Fruit fly (Drosophila melanogaster) whole organism, embryonic: ENCODE results near the gene Rack1.

ENCODE experiments used
- ATbp ChIP-seq: fragments of 200-800 bp; sonication (Bioruptor generic); optimal IDR thresholded peaks from 2 replicates; lab custom pipeline; 2017; ENCODE audit warnings: missing biosample characterization, mild to moderate bottlenecking, missing genetic modification characterization, missing genetic modification reagents
- B-H2 ChIP-seq: fragments of 200-800 bp; sonication (Bioruptor generic); optimal IDR thresholded peaks from 2 replicates; lab custom pipeline; 2018; ENCODE audit warnings: missing biosample characterization, mild to moderate bottlenecking, missing genetic modification characterization
- CG10543 ChIP-seq: fragments of 200-800 bp; sonication (Bioruptor generic); optimal IDR thresholded peaks from 3 replicates; lab custom pipeline; 2017; ENCODE audit warnings: missing biosample characterization, mild to moderate bottlenecking, missing genetic modification characterization, moderate library complexity
- CG11695 ChIP-seq: fragments of 200-800 bp; sonication (Bioruptor generic); IDR thresholded peaks from 3 replicates; pipeline ENCODE4 v1.3.6; 2022; ENCODE audit warnings: missing biosample characterization, missing genetic modification characterization
- CG1233 ChIP-seq: fragments of 200-800 bp; sonication (Bioruptor generic); optimal IDR thresholded peaks from 4 replicates; lab custom pipeline; 2018; ENCODE audit warnings: missing biosample characterization, mild to moderate bottlenecking, missing genetic modification characterization
- CG12391 ChIP-seq: fragments of 200-800 bp; sonication (Bioruptor generic); optimal IDR thresholded peaks from 3 replicates; lab custom pipeline; 2018; ENCODE audit warnings: missing biosample characterization, mild to moderate bottlenecking, missing genetic modification characterization, moderate library complexity
- CG15269 ChIP-seq: fragments of 200-800 bp; sonication (Bioruptor generic); optimal IDR thresholded peaks from 2 replicates; lab custom pipeline; 2018; ENCODE audit warnings: missing biosample characterization, mild to moderate bottlenecking, missing genetic modification characterization, moderate library complexity
- CG16779 ChIP-seq: fragments of 200-800 bp; sonication (Bioruptor generic); IDR thresholded peaks from 2 replicates; pipeline ENCODE4 v1.3.6; 2022; ENCODE audit warnings: missing biosample characterization, missing genetic modification characterization
- CG17802 ChIP-seq: fragments of 200-800 bp; sonication (Bioruptor generic); optimal IDR thresholded peaks from 2 replicates; lab custom pipeline; 2018; ENCODE audit warnings: missing biosample characterization, mild to moderate bottlenecking, missing genetic modification characterization, moderate library complexity
- CG2199 ChIP-seq: fragments of 200-800 bp; sonication (Bioruptor generic); IDR thresholded peaks from 3 replicates; pipeline ENCODE4 v1.3.6; 2022; ENCODE audit warnings: missing biosample characterization, missing genetic modification characterization
- CG31365 ChIP-seq: fragments of 200-800 bp; sonication (Bioruptor generic); optimal IDR thresholded peaks from 2 replicates; lab custom pipeline; 2018; ENCODE audit warnings: missing biosample characterization, mild to moderate bottlenecking, missing genetic modification characterization
- CG4820 ChIP-seq: fragments of 200-800 bp; sonication (Bioruptor generic); optimal IDR thresholded peaks from 3 replicates; lab custom pipeline; 2016; ENCODE audit warnings: missing biosample characterization, missing genetic modification characterization
- CG6175 ChIP-seq: fragments of 200-800 bp; sonication (Bioruptor generic); IDR thresholded peaks from 3 replicates; pipeline ENCODE4 v1.3.6; 2022; ENCODE audit warnings: missing biosample characterization, missing genetic modification characterization
- CG6272 ChIP-seq: fragments of 200-800 bp; sonication (Bioruptor generic); IDR thresholded peaks from 2 replicates; pipeline ENCODE4 v1.3.6; 2022; ENCODE audit warnings: missing biosample characterization, missing genetic modification characterization
- CG9727 ChIP-seq: fragments of 200-800 bp; sonication (Bioruptor generic); optimal IDR thresholded peaks from 3 replicates; lab custom pipeline; 2017; ENCODE audit warnings: missing biosample characterization, mild to moderate bottlenecking, missing genetic modification characterization
- Chrac-16 ChIP-seq: fragments of 200-800 bp; sonication (Bioruptor generic); optimal IDR thresholded peaks from 3 replicates; lab custom pipeline; 2016; ENCODE audit warnings: missing biosample characterization, missing genetic modification characterization
- Dll ChIP-seq: fragments of 200-800 bp; sonication (Bioruptor generic); IDR thresholded peaks from 4 replicates; pipeline ENCODE4 v1.3.6; 2022; ENCODE audit warnings: missing biosample characterization, missing genetic modification characterization; ENCODE audit not compliant: partially characterized antibody
- Ets65A ChIP-seq: fragments of 200-800 bp; sonication (Bioruptor generic); peaks from one replicate; lab custom pipeline; 2016; ENCODE audit warnings: missing biosample characterization, missing genetic modification characterization
- HLH54F ChIP-seq: fragments of 200-800 bp; sonication (Bioruptor generic); optimal IDR thresholded peaks from 3 replicates; lab custom pipeline; 2016; ENCODE audit warnings: missing biosample characterization, missing genetic modification characterization
- Hr51 ChIP-seq, 2 experiments: fragments of 200-800 bp; sonication (Bioruptor generic); optimal IDR thresholded peaks; 2 replicates in 1 of 2; 3 replicates in 1 of 2; lab custom pipeline; 2016 to 2018; ENCODE audit warnings: missing biosample characterization in 2 of 2, missing genetic modification characterization in 2 of 2, mild to moderate bottlenecking in 1 of 2, moderate library complexity in 1 of 2
- Jarid2 ChIP-seq: fragments of 200-800 bp; sonication (Bioruptor generic); optimal IDR thresholded peaks from 3 replicates; lab custom pipeline; 2017; ENCODE audit warnings: mild to moderate bottlenecking, missing biosample characterization, missing genetic modification reagents, missing genetic modification characterization
- Med ChIP-seq: fragments of 200-800 bp; sonication (Bioruptor generic); peaks from one replicate; lab custom pipeline; 2016; ENCODE audit warnings: missing biosample characterization, missing genetic modification characterization, mild to moderate bottlenecking, inconsistent platforms, moderate library complexity
- Meics ChIP-seq: fragments of 200-800 bp; sonication (Bioruptor generic); optimal IDR thresholded peaks from 2 replicates; lab custom pipeline; 2017; ENCODE audit warnings: missing biosample characterization, mild to moderate bottlenecking, missing genetic modification characterization
- Nf-YB ChIP-seq: fragments of 200-800 bp; sonication (Bioruptor generic); optimal IDR thresholded peaks from 3 replicates; lab custom pipeline; 2019; ENCODE audit warnings: missing biosample characterization, mild to moderate bottlenecking, missing genetic modification characterization, moderate library complexity
- Ssrp ChIP-seq: fragments of 200-800 bp; sonication (Bioruptor generic); optimal IDR thresholded peaks from 2 replicates; lab custom pipeline; 2018; ENCODE audit warnings: missing biosample characterization, mild to moderate bottlenecking, missing genetic modification characterization, moderate library complexity
- Xbp1 ChIP-seq: fragments of 200-800 bp; sonication (Bioruptor generic); optimal IDR thresholded peaks from 3 replicates; lab custom pipeline; 2016; ENCODE audit warnings: missing biosample characterization, mild to moderate bottlenecking, missing genetic modification characterization
- ara ChIP-seq: fragments of 200-800 bp; sonication (Bioruptor generic); IDR thresholded peaks from 2 replicates; pipeline ENCODE4 v1.3.6; 2022; ENCODE audit warnings: missing biosample characterization, missing genetic modification characterization
- bsh ChIP-seq, 2 experiments: fragments of 200-800 bp; sonication (Bioruptor generic); optimal IDR thresholded peaks; 2 replicates each; lab custom pipeline; 2017 to 2018; ENCODE audit warnings: mild to moderate bottlenecking in 2 of 2, missing biosample characterization in 2 of 2, missing genetic modification characterization in 2 of 2, moderate library complexity in 1 of 2
- cas ChIP-seq: fragments of 200-800 bp; sonication (Bioruptor generic); IDR thresholded peaks from 2 replicates; pipeline ENCODE4 v1.3.6; 2022; ENCODE audit warnings: missing biosample characterization, missing genetic modification characterization
- chinmo ChIP-seq: fragments of 200-800 bp; sonication (Bioruptor generic); IDR thresholded peaks from 4 replicates; pipeline ENCODE4 v1.3.6; 2022; ENCODE audit warnings: missing biosample characterization, missing genetic modification characterization; ENCODE audit not compliant: partially characterized antibody
- dan ChIP-seq: fragments of 200-800 bp; sonication (Bioruptor generic); IDR thresholded peaks from 2 replicates; pipeline ENCODE4 v1.3.6; 2022; ENCODE audit warnings: missing biosample characterization, missing genetic modification characterization
- danr ChIP-seq: fragments of 200-800 bp; sonication (Bioruptor generic); IDR thresholded peaks from 2 replicates; pipeline ENCODE4 v1.3.6; 2022; ENCODE audit warnings: missing biosample characterization, missing genetic modification characterization
- lola ChIP-seq, 3 experiments: fragments of >200 bp in 2 of 3; fragments of 200-800 bp in 1 of 3; sonication (Bioruptor generic) in 1 of 3; optimal IDR thresholded peaks; 2 replicates each; lab custom pipeline; 2017 to 2019; ENCODE audit warnings: missing biosample characterization in 3 of 3, missing genetic modification characterization in 3 of 3, mild to moderate bottlenecking in 1 of 3, moderate library complexity in 1 of 3
- mirr ChIP-seq: fragments of 200-800 bp; sonication (Bioruptor generic); optimal IDR thresholded peaks from 3 replicates; lab custom pipeline; 2018; ENCODE audit warnings: missing biosample characterization, mild to moderate bottlenecking, missing genetic modification characterization
- pfk ChIP-seq: fragments of 200-800 bp; sonication (Bioruptor generic); optimal IDR thresholded peaks from 2 replicates; lab custom pipeline; 2018; ENCODE audit warnings: missing biosample characterization, mild to moderate bottlenecking, missing genetic modification characterization, moderate library complexity
- phol ChIP-seq: fragments of 200-800 bp; sonication (Bioruptor generic); optimal IDR thresholded peaks from 3 replicates; lab custom pipeline; 2018; ENCODE audit warnings: missing biosample characterization, mild to moderate bottlenecking, missing genetic modification characterization, moderate library complexity
- pita ChIP-seq: fragments of 200-800 bp; sonication (Bioruptor generic); optimal IDR thresholded peaks from 2 replicates; lab custom pipeline; 2017; ENCODE audit warnings: missing biosample characterization, mild to moderate bottlenecking, missing genetic modification characterization
- prd ChIP-seq, 3 experiments: fragments of >200 bp in 2 of 3; fragments of 200-800 bp in 1 of 3; sonication (Bioruptor generic) in 1 of 3; optimal IDR thresholded peaks in 2 of 3; IDR thresholded peaks in 1 of 3; 2 replicates in 2 of 3; 3 replicates in 1 of 3; pipeline versions ENCODE4 v1.3.6 to Lab custom; 2017 to 2022; ENCODE audit warnings: missing biosample characterization in 1 of 3, missing genetic modification characterization in 1 of 3
- pum ChIP-seq: fragments of 200-800 bp; sonication (Bioruptor generic); optimal IDR thresholded peaks from 2 replicates; lab custom pipeline; 2016; ENCODE audit warnings: missing biosample characterization, missing genetic modification characterization
- row ChIP-seq: fragments of 200-800 bp; sonication (Bioruptor generic); IDR thresholded peaks from 3 replicates; pipeline ENCODE4 v1.3.6; 2022; ENCODE audit warnings: missing biosample characterization, missing genetic modification characterization
- sc ChIP-seq, 3 experiments: fragments of >200 bp in 2 of 3; fragments of 200-800 bp in 1 of 3; sonication (Bioruptor generic) in 1 of 3; optimal IDR thresholded peaks; 2 replicates in 2 of 3; 3 replicates in 1 of 3; lab custom pipeline; 2017; ENCODE audit warnings: mild to moderate bottlenecking in 1 of 3, missing biosample characterization in 1 of 3, missing genetic modification characterization in 1 of 3, missing genetic modification reagents in 1 of 3
- seq ChIP-seq: fragments of 200-800 bp; sonication (Bioruptor generic); IDR thresholded peaks from 2 replicates; pipeline ENCODE4 v1.3.6; 2022; ENCODE audit warnings: missing biosample characterization, missing genetic modification characterization
- tgo ChIP-seq: fragments of 200-800 bp; sonication (Bioruptor generic); IDR thresholded peaks from 3 replicates; pipeline ENCODE4 v1.3.6; 2022; ENCODE audit warnings: missing biosample characterization, missing genetic modification characterization
- tio ChIP-seq: fragments of 200-800 bp; sonication (Bioruptor generic); optimal IDR thresholded peaks from 2 replicates; lab custom pipeline; 2017; ENCODE audit warnings: missing biosample characterization, missing genetic modification characterization, inconsistent platforms
- toy ChIP-seq: fragments of 200-800 bp; sonication (Bioruptor generic); IDR thresholded peaks from 2 replicates; pipeline ENCODE4 v1.3.6; 2022; ENCODE audit warnings: missing biosample characterization, missing genetic modification characterization
- unpg ChIP-seq: fragments of 200-800 bp; sonication (Bioruptor generic); optimal IDR thresholded peaks from 3 replicates; lab custom pipeline; 2018; ENCODE audit warnings: missing biosample characterization, mild to moderate bottlenecking, missing genetic modification characterization, moderate library complexity
- usp ChIP-seq: fragments of >200 bp; optimal IDR thresholded peaks from 2 replicates; lab custom pipeline; 2017; ENCODE audit warnings: missing biosample characterization, missing genetic modification characterization

Rack1 gene

dm6 chr2L:7812555-7813339 is 14.4 kb downstream of the Rack1 start (continued):
- TF ChIP-seq Hr51 (GFP tag; optimal IDR thresholded peaks at IDR 0.05; lab: Kevin White, UChicago) = peak in 1 of 2 experiments; percentile 34
- TF ChIP-seq B-H2 = no peak
- no peak for TF ChIP-seq Jarid2 (GFP tag; lab: Kevin White, UChicago)
- TF ChIP-seq Med (GFP tag; lab: Kevin White, UChicago) = no peak
- TF ChIP-seq CG6272 (GFP tag; lab: Robert Waterston, UW) = no peak
- TF ChIP-seq Ets65A (GFP tag; lab: Kevin White, UChicago) = peak; percentile 72
- TF ChIP-seq Ssrp (tag; lab: Kevin White, UChicago) = peak; percentile 18
- no peak for TF ChIP-seq pfk
- no peak for TF ChIP-seq HLH54F (GFP tag; lab: Kevin White, UChicago)
- TF ChIP-seq lola (GFP tag; optimal IDR thresholded peaks at IDR 0.05; lab: Kevin White, UChicago) = peak in 1 of 3 experiments; percentile 9
- TF ChIP-seq Chrac-16 (GFP tag; lab: Kevin White, UChicago) = no peak
- peak; percentile 77; the same call in 2 of the 3 replicates for TF ChIP-seq CG2199 (GFP tag; lab: Robert Waterston, UW)
- TF ChIP-seq CG1233 (GFP tag; lab: Kevin White, UChicago) = no peak
- TF ChIP-seq CG6175 = no peak
- TF ChIP-seq row (GFP tag; lab: Robert Waterston, UW) = peak; percentile 37
- TF ChIP-seq tio (GFP tag; lab: Kevin White, UChicago) = no peak
- TF ChIP-seq phol (tag; lab: Kevin White, UChicago) = peak; percentile 42
- TF ChIP-seq toy (GFP tag; lab: Robert Waterston, UW) = no peak
- TF ChIP-seq pum (GFP tag; lab: Kevin White, UChicago) = no peak
- TF ChIP-seq CG4820 (GFP tag; lab: Kevin White, UChicago) = no peak
- TF ChIP-seq bsh (GFP tag; optimal IDR thresholded peaks at IDR 0.05; lab: Kevin White, UChicago) = peak in 1 of 2 experiments; percentile 36
- TF ChIP-seq unpg (GFP tag; lab: Kevin White, UChicago) = peak; percentile 1
- TF ChIP-seq CG12391 = peak; percentile 32
- no peak for TF ChIP-seq Meics (GFP tag; lab: Kevin White, UChicago)
- peak; percentile 29 for TF ChIP-seq ATbp (GFP tag; lab: Kevin White, UChicago)
- no peak for TF ChIP-seq ara (GFP tag; lab: Robert Waterston, UW)
- no peak for TF ChIP-seq dan (GFP tag; lab: Robert Waterston, UW)
- TF ChIP-seq tgo (GFP tag; lab: Robert Waterston, UW) = 0 out of 3 replicates have a peak, but pooled peaks have one; percentile 13
- no peak for TF ChIP-seq pita (GFP tag; lab: Kevin White, UChicago)
- TF ChIP-seq Dll (GFP tag; lab: Robert Waterston, UW) = no peak
- no peak for TF ChIP-seq CG17802 (tag; lab: Kevin White, UChicago)
- TF ChIP-seq usp (GFP tag; lab: Kevin White, UChicago) = no peak
- no peak for TF ChIP-seq mirr (GFP tag; lab: Kevin White, UChicago)
- no peak for TF ChIP-seq CG9727
- no peak for TF ChIP-seq seq (GFP tag; lab: Robert Waterston, UW)
- TF ChIP-seq sc (optimal IDR thresholded peaks at IDR 0.05; lab: Kevin White, UChicago) = no peak
- peak; percentile 11 for TF ChIP-seq sc (GFP tag; optimal IDR thresholded peaks at IDR 0.05; lab: Kevin White, UChicago)
- TF ChIP-seq prd (optimal IDR thresholded peaks at IDR 0.05; lab: Kevin White, UChicago) = no peak
- no peak for TF ChIP-seq prd (GFP tag; IDR thresholded peaks at IDR 0.05; lab: Robert Waterston, UW)
- TF ChIP-seq CG15269 = peak; percentile 36
- TF ChIP-seq cas (GFP tag; lab: Robert Waterston, UW) = no peak
- TF ChIP-seq Xbp1 (GFP tag; lab: Kevin White, UChicago) = peak; percentile 27
- no peak for TF ChIP-seq CG10543 (GFP tag; lab: Kevin White, UChicago)
- TF ChIP-seq CG31365 (tag; lab: Kevin White, UChicago) = no peak
- no peak for TF ChIP-seq danr (GFP tag; lab: Robert Waterston, UW)
- TF ChIP-seq chinmo (GFP tag; lab: Robert Waterston, UW) = no peak
- TF ChIP-seq CG16779 (GFP tag; lab: Robert Waterston, UW) = no peak
- no peak for TF ChIP-seq CG11695 (GFP tag; lab: Robert Waterston, UW)
- peak; percentile 5 for TF ChIP-seq Nf-YB (GFP tag; lab: Kevin White, UChicago)
